Worm (Caenorhabditis elegans) whole organism, L1 larva: ENCODE measurements around the gene ugt-58.

Source experiments
- C04F5.9 ChIP-seq: sonication (generic microtip); optimal IDR thresholded peaks from 2 replicates; lab custom pipeline; 2016; ENCODE audit warnings: missing genetic modification characterization, missing compliant biosample characterization
- C16A3.4 ChIP-seq: fragments of 150-350 bp; optimal IDR thresholded peaks from 2 replicates; lab custom pipeline; 2014; ENCODE audit warnings: missing biosample characterization, missing genetic modification characterization
- C34B4.2 ChIP-seq: sonication (generic microtip); optimal IDR thresholded peaks from 2 replicates; lab custom pipeline; 2017; ENCODE audit warnings: mild to moderate bottlenecking, missing genetic modification characterization, missing compliant biosample characterization
- alr-1 ChIP-seq: fragments of 200-800 bp; sonication (Bioruptor generic); optimal IDR thresholded peaks from 2 replicates; lab custom pipeline; 2018; ENCODE audit warnings: borderline replicate concordance, mild to moderate bottlenecking, missing genetic modification characterization, missing compliant biosample characterization
- ceh-63 ChIP-seq: fragments of 200-800 bp; sonication (Bioruptor generic); optimal IDR thresholded peaks from 2 replicates; lab custom pipeline; 2018; ENCODE audit warnings: mild to moderate bottlenecking, missing genetic modification characterization, missing compliant biosample characterization
- ceh-88 ChIP-seq: fragments of 200-800 bp; sonication (Bioruptor generic); IDR thresholded peaks from 2 replicates; pipeline ENCODE4 v1.3.6; 2022; ENCODE audit warnings: missing genetic modification characterization, missing compliant biosample characterization
- ceh-90 ChIP-seq: sonication (generic microtip); optimal IDR thresholded peaks from 2 replicates; lab custom pipeline; 2016; ENCODE audit warnings: missing genetic modification characterization, missing compliant biosample characterization
- ces-1 ChIP-seq: fragments of 150-350 bp; optimal IDR thresholded peaks from 2 replicates; lab custom pipeline; 2014; ENCODE audit warnings: missing biosample characterization, missing genetic modification reagents, missing genetic modification characterization
- dpl-1 ChIP-seq, 3 experiments: fragments of 150-350 bp in 2 of 3; sonication (generic microtip) in 1 of 3; optimal IDR thresholded peaks; 2 replicates each; lab custom pipeline; 2014 to 2017; ENCODE audit warnings: missing biosample characterization in 3 of 3, missing genetic modification characterization in 3 of 3, missing genetic modification reagents in 3 of 3
- efl-1 ChIP-seq, 4 experiments: fragments of 150-350 bp; optimal IDR thresholded peaks in 3 of 4; peaks in 1 of 4; 1 replicate in 1 of 4; 2 replicates in 3 of 4; lab custom pipeline; 2014; ENCODE audit warnings: missing biosample characterization in 2 of 4, missing genetic modification characterization in 2 of 4, missing genetic modification reagents in 2 of 4
- efl-3 ChIP-seq: fragments of 200-800 bp; sonication (Bioruptor generic); optimal IDR thresholded peaks from 2 replicates; lab custom pipeline; 2018; ENCODE audit warnings: mild to moderate bottlenecking, missing genetic modification characterization, missing compliant biosample characterization
- elt-2 ChIP-seq: sonication (generic microtip); optimal IDR thresholded peaks from 2 replicates; lab custom pipeline; 2016; ENCODE audit warnings: missing genetic modification characterization, mild to moderate bottlenecking, inconsistent platforms, missing compliant biosample characterization, missing genetic modification reagents
- elt-3 ChIP-seq, 6 experiments: fragments of 150-350 bp in 1 of 6; sonication (generic microtip); optimal IDR thresholded peaks; 2 replicates each; lab custom pipeline; 2017 to 2018; ENCODE audit warnings: missing biosample characterization in 6 of 6, missing genetic modification characterization in 6 of 6, inconsistent platforms in 1 of 6
- ets-5 ChIP-seq: fragments of 200-800 bp; sonication (Bioruptor generic); IDR thresholded peaks from 2 replicates; pipeline ENCODE4 v1.3.6; 2022; ENCODE audit warnings: missing genetic modification characterization, missing compliant biosample characterization
- fkh-8 ChIP-seq: sonication (generic microtip); optimal IDR thresholded peaks from 2 replicates; lab custom pipeline; 2016; ENCODE audit warnings: mild to moderate bottlenecking, missing genetic modification characterization, missing compliant biosample characterization
- fos-1 ChIP-seq: fragments of 150-350 bp; optimal IDR thresholded peaks from 2 replicates; lab custom pipeline; 2014; ENCODE audit warnings: missing biosample characterization, missing genetic modification characterization
- hlh-17 ChIP-seq: fragments of 200-800 bp; sonication (Bioruptor generic); optimal IDR thresholded peaks from 2 replicates; lab custom pipeline; 2018; ENCODE audit warnings: missing genetic modification characterization, mild to moderate bottlenecking, missing compliant biosample characterization, moderate library complexity, borderline replicate concordance
- hlh-4 ChIP-seq: sonication (generic microtip); optimal IDR thresholded peaks from 2 replicates; lab custom pipeline; 2016; ENCODE audit warnings: mild to moderate bottlenecking, missing genetic modification characterization, missing compliant biosample characterization
- hpl-2 ChIP-seq: fragments of 150-350 bp; optimal IDR thresholded peaks from 2 replicates; lab custom pipeline; 2014; ENCODE audit warnings: missing biosample characterization, missing genetic modification reagents, missing genetic modification characterization
- irx-1 ChIP-seq: sonication (generic microtip); optimal IDR thresholded peaks from 2 replicates; lab custom pipeline; 2016; ENCODE audit warnings: missing genetic modification characterization, missing compliant biosample characterization
- jun-1 ChIP-seq: fragments of 150-350 bp; optimal IDR thresholded peaks from 2 replicates; lab custom pipeline; 2014; ENCODE audit warnings: missing biosample characterization, missing genetic modification reagents, missing genetic modification characterization
- lin-35 ChIP-seq, 2 experiments: fragments of 150-350 bp; optimal IDR thresholded peaks; 2 replicates each; lab custom pipeline; 2014; ENCODE audit warnings: missing biosample characterization in 2 of 2, missing genetic modification characterization in 2 of 2, missing genetic modification reagents in 2 of 2
- lin-39 ChIP-seq: fragments of 150-350 bp; optimal IDR thresholded peaks from 2 replicates; lab custom pipeline; 2014; ENCODE audit warnings: missing biosample characterization, missing genetic modification reagents, missing genetic modification characterization
- lir-3 ChIP-seq: sonication (generic microtip); optimal IDR thresholded peaks from 2 replicates; lab custom pipeline; 2016; ENCODE audit warnings: mild to moderate bottlenecking, missing genetic modification characterization, moderate library complexity, missing compliant biosample characterization; ENCODE audit not compliant: poor library complexity
- mef-2 ChIP-seq: fragments of 150-350 bp; optimal IDR thresholded peaks from 2 replicates; lab custom pipeline; 2014; ENCODE audit warnings: missing biosample characterization, missing genetic modification characterization
- mep-1 ChIP-seq: fragments of 150-350 bp; optimal IDR thresholded peaks from 2 replicates; lab custom pipeline; 2014; ENCODE audit warnings: missing biosample characterization, missing genetic modification characterization
- nhr-11 ChIP-seq: fragments of 150-350 bp; optimal IDR thresholded peaks from 2 replicates; lab custom pipeline; 2014; ENCODE audit warnings: missing biosample characterization, missing genetic modification characterization
- nhr-20 ChIP-seq: sonication (generic microtip); optimal IDR thresholded peaks from 2 replicates; lab custom pipeline; 2016; ENCODE audit warnings: mild to moderate bottlenecking, missing genetic modification characterization, missing compliant biosample characterization
- nhr-237 ChIP-seq: fragments of 150-350 bp; optimal IDR thresholded peaks from 2 replicates; lab custom pipeline; 2014; ENCODE audit warnings: missing biosample characterization, missing genetic modification characterization
- nhr-47 ChIP-seq: sonication (generic microtip); optimal IDR thresholded peaks from 2 replicates; lab custom pipeline; 2016; ENCODE audit warnings: mild to moderate bottlenecking, missing genetic modification characterization, moderate library complexity, missing compliant biosample characterization
- nhr-71 ChIP-seq: sonication (generic microtip); optimal IDR thresholded peaks from 2 replicates; lab custom pipeline; 2016; ENCODE audit warnings: mild to moderate bottlenecking, missing genetic modification characterization, moderate library complexity, missing compliant biosample characterization
- nhr-77 ChIP-seq: fragments of 150-350 bp; optimal IDR thresholded peaks from 2 replicates; lab custom pipeline; 2014; ENCODE audit warnings: missing biosample characterization, missing genetic modification characterization
- nhr-84 ChIP-seq: sonication (generic microtip); optimal IDR thresholded peaks from 2 replicates; lab custom pipeline; 2017; ENCODE audit warnings: missing biosample characterization, missing genetic modification characterization
- pag-3 ChIP-seq: sonication (generic microtip); optimal IDR thresholded peaks from 2 replicates; lab custom pipeline; 2017; ENCODE audit warnings: missing genetic modification characterization, mild to moderate bottlenecking, missing compliant biosample characterization, antibody characterized with exemption, borderline replicate concordance; ENCODE audit not compliant: insufficient read depth
- skn-1 ChIP-seq: fragments of 150-350 bp; optimal IDR thresholded peaks from 2 replicates; lab custom pipeline; 2014; ENCODE audit warnings: missing biosample characterization, missing genetic modification characterization
- snu-23 ChIP-seq: sonication (generic microtip); optimal IDR thresholded peaks from 2 replicates; lab custom pipeline; 2016; ENCODE audit warnings: missing genetic modification characterization, missing compliant biosample characterization
- sox-4 ChIP-seq: sonication (generic microtip); optimal IDR thresholded peaks from 2 replicates; lab custom pipeline; 2016; ENCODE audit warnings: missing genetic modification characterization, missing compliant biosample characterization
- sup-37 ChIP-seq: fragments of 200-800 bp; sonication (Bioruptor generic); optimal IDR thresholded peaks from 2 replicates; lab custom pipeline; 2018; ENCODE audit warnings: mild to moderate bottlenecking, missing genetic modification characterization, missing compliant biosample characterization
- unc-130 ChIP-seq: fragments of 150-350 bp; optimal IDR thresholded peaks from 2 replicates; lab custom pipeline; 2017; ENCODE audit warnings: missing biosample characterization, missing genetic modification characterization, inconsistent platforms
- unc-30 ChIP-seq: sonication (generic microtip); optimal IDR thresholded peaks from 2 replicates; lab custom pipeline; 2017; ENCODE audit warnings: missing biosample characterization, missing genetic modification characterization
- unc-86 ChIP-seq: sonication (generic microtip); optimal IDR thresholded peaks from 2 replicates; lab custom pipeline; 2016; ENCODE audit warnings: missing genetic modification characterization, missing compliant biosample characterization
- xbp-1 ChIP-seq: sonication (generic microtip); optimal IDR thresholded peaks from 2 replicates; lab custom pipeline; 2016; ENCODE audit warnings: missing genetic modification characterization, missing compliant biosample characterization
- zip-4 ChIP-seq: fragments of 200-800 bp; sonication (Bioruptor generic); optimal IDR thresholded peaks from 2 replicates; lab custom pipeline; 2018; ENCODE audit warnings: mild to moderate bottlenecking, missing genetic modification characterization, moderate library complexity, missing compliant biosample characterization
- ztf-4 ChIP-seq: fragments of 150-350 bp; optimal IDR thresholded peaks from 2 replicates; lab custom pipeline; 2014; ENCODE audit warnings: missing biosample characterization, missing genetic modification characterization

The ugt-58 gene

ce11 chrII:9560895-9561294 lies 25.7 kb downstream of the ugt-58 start (continued):
- TF ChIP-seq hlh-4 (tag; lab: Kevin White, UChicago) (no peak), nhr-84 (tag; lab: Kevin White, UChicago) (no peak), unc-130 (no peak), snu-23 (GFP tag; lab: Kevin White, UChicago) (peak; percentile 60), xbp-1 (tag; lab: Kevin White, UChicago) (no peak), zip-4 (no peak), nhr-237 (tag; lab: Kevin White, UChicago) (no peak), nhr-47 (tag; lab: Kevin White, UChicago) (no peak), hpl-2 (no peak), C16A3.4 (no peak)

ce11 chrII:9559929-9560328 lies 26.7 kb downstream of the ugt-58 start, which contains the start of gene F35H8.4:
Gene F35H8.4 (minus strand): TSS chrII:9560029.
- TF ChIP-seq nhr-20: no peak
- no peak for TF ChIP-seq efl-1 (optimal IDR thresholded peaks at IDR 0.05; lab: Kevin White, UChicago)
- peak in 1 of 2 experiments; percentile 55 for TF ChIP-seq efl-1 (GFP tag; optimal IDR thresholded peaks at IDR 0.05 in 1 of 2; lab: Kevin White, UChicago)
- TF ChIP-seq, all 84 proteins: peak for 1

- TF ChIP-seq elt-3 (tag; optimal IDR thresholded peaks at IDR 0.05; lab: Kevin White, UChicago): no peak
- TF ChIP-seq pag-3 (tag; lab: Kevin White, UChicago): no peak
- no peak for TF ChIP-seq ceh-90
- TF ChIP-seq ets-5: no peak
These were observed 27.7 kb downstream of the ugt-58 start for ce11 chrII:9558906-9559305.

ce11 chrII:9557437-9558150 lies 29.0 kb downstream of the ugt-58 start, which contains the start of gene zfp-2:
Gene zfp-2 (plus strand): TSS chrII:9557650.
- no peak for TF ChIP-seq ztf-4 (tag; lab: Kevin White, UChicago)
- TF ChIP-seq ceh-88 (GFP tag; lab: Robert Waterston, UW): no peak
- TF ChIP-seq nhr-20: peak; percentile 5
- TF ChIP-seq skn-1 (tag; lab: Kevin White, UChicago): no peak
- no peak for TF ChIP-seq mep-1 (tag; lab: Kevin White, UChicago)
- TF ChIP-seq irx-1 (tag; lab: Kevin White, UChicago): no peak
- no peak for TF ChIP-seq nhr-11 (tag; lab: Kevin White, UChicago)
- TF ChIP-seq efl-3 (GFP tag; lab: Kevin White, UChicago): no peak
- no peak for TF ChIP-seq fos-1 (tag; lab: Kevin White, UChicago)
- no peak for TF ChIP-seq xbp-1 (tag; lab: Kevin White, UChicago)
- no peak for TF ChIP-seq sox-4
- no peak for TF ChIP-seq hlh-17 (GFP tag; lab: Kevin White, UChicago)
- no peak for TF ChIP-seq C04F5.9 (tag; lab: Kevin White, UChicago)
- no peak for TF ChIP-seq unc-86 (tag; lab: Kevin White, UChicago)
- peak; percentile 31 to 43 for TF ChIP-seq efl-1 (optimal IDR thresholded peaks at IDR 0.05; lab: Kevin White, UChicago)
- peak; percentile 31 to 89 for TF ChIP-seq efl-1 (GFP tag; optimal IDR thresholded peaks at IDR 0.05 in 1 of 2; lab: Kevin White, UChicago)
- TF ChIP-seq sup-37 (GFP tag; lab: Kevin White, UChicago): no peak
- no peak for TF ChIP-seq hlh-4 (tag; lab: Kevin White, UChicago)
- TF ChIP-seq zip-4: no peak
- TF ChIP-seq C34B4.2 (tag; lab: Kevin White, UChicago): no peak
- no peak for TF ChIP-seq ces-1
- TF ChIP-seq lin-39 (tag; lab: Kevin White, UChicago): no peak
- no peak for TF ChIP-seq nhr-77
- no peak for TF ChIP-seq elt-3 (tag; optimal IDR thresholded peaks at IDR 0.05; lab: Kevin White, UChicago)
- peak; percentile 26 to 37 for TF ChIP-seq lin-35 (GFP tag; optimal IDR thresholded peaks at IDR 0.05; lab: Kevin White, UChicago)
- no peak for TF ChIP-seq fkh-8 (tag; lab: Kevin White, UChicago)
- no peak for TF ChIP-seq elt-2 (tag; lab: Kevin White, UChicago)
- no peak for TF ChIP-seq lir-3 (tag; lab: Kevin White, UChicago)
- TF ChIP-seq nhr-237 (tag; lab: Kevin White, UChicago): no peak
- TF ChIP-seq ceh-63 (GFP tag; lab: Kevin White, UChicago): no peak
- TF ChIP-seq alr-1 (tag; lab: Kevin White, UChicago): no peak
- TF ChIP-seq dpl-1 (GFP tag; optimal IDR thresholded peaks at IDR 0.05; lab: Kevin White, UChicago): peak in 2 of 3 experiments; percentile 5 to 44
- TF ChIP-seq unc-30 (tag; lab: Kevin White, UChicago): no peak
- no peak for TF ChIP-seq nhr-84 (tag; lab: Kevin White, UChicago)
- TF ChIP-seq hpl-2: no peak
- no peak for TF ChIP-seq jun-1 (tag; lab: Kevin White, UChicago)
- TF ChIP-seq nhr-71: peak; percentile 3
- no peak for TF ChIP-seq mef-2 (tag; lab: Kevin White, UChicago)
